Fruit fly (Drosophila melanogaster) whole organism, embryonic: Measurements from ENCODE around the gene svp.

Experiments used
- CG32532 ChIP-seq: fragments of 200-800 bp; sonication (Bioruptor generic); IDR thresholded peaks from 2 replicates; pipeline ENCODE4 v1.3.6; 2022; ENCODE audit warnings: missing biosample characterization, missing genetic modification characterization
- Drgx ChIP-seq: fragments of 200-800 bp; sonication (Bioruptor generic); IDR thresholded peaks from 2 replicates; pipeline ENCODE4 v1.3.6; 2022; ENCODE audit warnings: missing biosample characterization, missing genetic modification characterization
- btn ChIP-seq: fragments of 200-800 bp; sonication (Bioruptor generic); optimal IDR thresholded peaks from 2 replicates; lab custom pipeline; 2016; ENCODE audit warnings: missing biosample characterization, missing genetic modification characterization

Gene svp

dm6 chr3R:12352003-12352402, 93.5 kb downstream of the svp start, which contains the start of gene CG10041:
TSS of gene CG10041 (minus strand) at chr3R:12352103.
- no peak for TF ChIP-seq CG32532 (GFP tag; lab: Robert Waterston, UW)
- no peak for TF ChIP-seq btn (GFP tag; lab: Kevin White, UChicago)
- TF ChIP-seq Drgx (GFP tag; lab: Robert Waterston, UW): no peak
- TF ChIP-seq, all 482 proteins: peak for 0
